Worm (Caenorhabditis elegans) whole organism, young adult: ENCODE measurements around the gene K02E2.7.
"Not testable (repeated sequence)": the region's sequence is repeated elsewhere in the genome, so short reads cannot be mapped to it uniquely, and the experiment has no call there.

ENCODE experiments used
- B0261.1 ChIP-seq: sonication (generic microtip); optimal IDR thresholded peaks from 2 replicates; lab custom pipeline; 2016; ENCODE audit warnings: mild to moderate bottlenecking, missing genetic modification characterization, moderate library complexity, missing compliant biosample characterization
- C17E4.6 ChIP-seq: fragments of 200-800 bp; sonication (Bioruptor generic); IDR thresholded peaks from 2 replicates; pipeline ENCODE4 v1.3.6; 2022; ENCODE audit warnings: missing genetic modification reagents, missing genetic modification characterization, missing compliant biosample characterization
- F49E8.2 ChIP-seq: sonication (generic microtip); optimal IDR thresholded peaks from 3 replicates; lab custom pipeline; 2017; ENCODE audit warnings: missing genetic modification characterization, mild to moderate bottlenecking, missing compliant biosample characterization, antibody characterized with exemption, moderate library complexity; ENCODE audit not compliant: insufficient read depth
- F52B5.7 ChIP-seq: sonication (generic microtip); optimal IDR thresholded peaks from 2 replicates; lab custom pipeline; 2016; ENCODE audit warnings: mild to moderate bottlenecking, missing genetic modification characterization, missing compliant biosample characterization
- Y53G8AR.9 ChIP-seq: fragments of 200-800 bp; sonication (Bioruptor generic); conservative IDR thresholded peaks from 2 replicates; pipeline ENCODE4 v1.3.6; 2022; ENCODE audit warnings: missing genetic modification reagents, missing genetic modification characterization, missing compliant biosample characterization
- Y95B8A.8 ChIP-seq: fragments of 200-800 bp; sonication (Bioruptor generic); IDR thresholded peaks from 2 replicates; pipeline ENCODE4 v1.3.6; 2022; ENCODE audit warnings: missing genetic modification reagents, missing genetic modification characterization, missing compliant biosample characterization
- aptf-2 ChIP-seq: fragments of 200-800 bp; sonication (Bioruptor generic); conservative IDR thresholded peaks from 2 replicates; pipeline ENCODE4 v1.3.6; 2022; ENCODE audit warnings: missing genetic modification reagents, missing genetic modification characterization, missing compliant biosample characterization
- athp-1 ChIP-seq: sonication (generic microtip); optimal IDR thresholded peaks from 2 replicates; lab custom pipeline; 2017; ENCODE audit warnings: mild to moderate bottlenecking, missing genetic modification characterization, missing compliant biosample characterization
- attf-5 ChIP-seq: fragments of 200-800 bp; sonication (Bioruptor generic); optimal IDR thresholded peaks from 2 replicates; lab custom pipeline; 2018; ENCODE audit warnings: mild to moderate bottlenecking, missing genetic modification characterization, missing compliant biosample characterization
- attf-6 ChIP-seq: fragments of 200-800 bp; sonication (Bioruptor generic); IDR thresholded peaks from 2 replicates; pipeline ENCODE4 v1.3.6; 2022; ENCODE audit warnings: missing genetic modification reagents, missing genetic modification characterization, missing compliant biosample characterization
- ceh-100 ChIP-seq: fragments of 200-800 bp; sonication (Bioruptor generic); IDR thresholded peaks from 2 replicates; pipeline ENCODE4 v1.3.6; 2022; ENCODE audit warnings: missing genetic modification reagents, missing genetic modification characterization, missing compliant biosample characterization
- chd-7 ChIP-seq: sonication (generic microtip); optimal IDR thresholded peaks from 2 replicates; lab custom pipeline; 2016; ENCODE audit warnings: mild to moderate bottlenecking, missing genetic modification characterization, moderate library complexity, missing compliant biosample characterization
- efl-1 ChIP-seq: fragments of 150-350 bp; optimal IDR thresholded peaks from 2 replicates; lab custom pipeline; 2014; ENCODE audit warnings: missing biosample characterization, missing genetic modification reagents, missing genetic modification characterization
- gei-17 ChIP-seq: fragments of 200-800 bp; sonication (Bioruptor generic); optimal IDR thresholded peaks from 2 replicates; lab custom pipeline; 2018; ENCODE audit warnings: mild to moderate bottlenecking, missing genetic modification characterization, missing compliant biosample characterization
- him-1 ChIP-seq: sonication (generic microtip); optimal IDR thresholded peaks from 2 replicates; lab custom pipeline; 2016; ENCODE audit warnings: missing genotype, missing genetic modification reagents, missing genetic modification characterization, missing compliant biosample characterization
- hlh-12 ChIP-seq: sonication (generic microtip); optimal IDR thresholded peaks from 2 replicates; lab custom pipeline; 2016; ENCODE audit warnings: missing genetic modification characterization, missing compliant biosample characterization
- hlh-26 ChIP-seq: fragments of 200-800 bp; sonication (Bioruptor generic); conservative IDR thresholded peaks from 2 replicates; pipeline ENCODE4 v1.3.6; 2022; ENCODE audit warnings: missing genetic modification reagents, missing genetic modification characterization, missing compliant biosample characterization
- let-526 ChIP-seq: fragments of 200-800 bp; sonication (Bioruptor generic); IDR thresholded peaks from 2 replicates; pipeline ENCODE4 v1.3.6; 2022; ENCODE audit warnings: missing genetic modification reagents, missing genetic modification characterization, missing compliant biosample characterization
- lin-35 ChIP-seq, 3 experiments: fragments of 150-350 bp in 2 of 3; sonication (generic microtip) in 1 of 3; optimal IDR thresholded peaks; 2 replicates each; lab custom pipeline; 2014 to 2018; ENCODE audit warnings: missing biosample characterization in 3 of 3, missing genetic modification characterization in 3 of 3, missing genetic modification reagents in 3 of 3
- lir-1 ChIP-seq: fragments of 200-800 bp; sonication (Bioruptor generic); conservative IDR thresholded peaks from 2 replicates; pipeline ENCODE4 v1.3.6; 2022; ENCODE audit warnings: missing genetic modification reagents, missing genetic modification characterization, missing compliant biosample characterization
- lsy-27 ChIP-seq: sonication (generic microtip); optimal IDR thresholded peaks from 2 replicates; lab custom pipeline; 2017; ENCODE audit warnings: missing genetic modification characterization, mild to moderate bottlenecking, missing compliant biosample characterization, antibody characterized with exemption, missing genotype, borderline replicate concordance; ENCODE audit not compliant: insufficient read depth
- madf-8 ChIP-seq: fragments of 200-800 bp; sonication (Bioruptor generic); conservative IDR thresholded peaks from 2 replicates; pipeline ENCODE4 v1.3.6; 2022; ENCODE audit warnings: missing genetic modification reagents, missing genetic modification characterization, missing compliant biosample characterization
- nhr-120 ChIP-seq: fragments of 200-800 bp; sonication (Bioruptor generic); IDR thresholded peaks from 2 replicates; pipeline ENCODE4 v1.3.6; 2022; ENCODE audit warnings: missing genetic modification characterization, missing compliant biosample characterization
- nhr-27 ChIP-seq: fragments of 200-800 bp; sonication (Bioruptor generic); optimal IDR thresholded peaks from 2 replicates; lab custom pipeline; 2018; ENCODE audit warnings: mild to moderate bottlenecking, missing genetic modification characterization, moderate library complexity, missing compliant biosample characterization
- nhr-80 ChIP-seq: sonication (generic microtip); optimal IDR thresholded peaks from 2 replicates; lab custom pipeline; 2016; ENCODE audit warnings: missing genetic modification characterization, missing compliant biosample characterization
- pbrm-1 ChIP-seq: fragments of 200-800 bp; sonication (Bioruptor generic); IDR thresholded peaks from 2 replicates; pipeline ENCODE4 v1.3.6; 2022; ENCODE audit warnings: missing genetic modification reagents, missing genetic modification characterization, missing compliant biosample characterization
- pha-4 ChIP-seq: fragments of 150-350 bp; sonication (generic microtip); optimal IDR thresholded peaks from 2 replicates; lab custom pipeline; 2014; ENCODE audit warnings: missing biosample characterization, missing genetic modification reagents, missing genetic modification characterization
- repo-1 ChIP-seq: sonication (generic microtip); optimal IDR thresholded peaks from 2 replicates; lab custom pipeline; 2017; ENCODE audit warnings: mild to moderate bottlenecking, missing genetic modification characterization, missing compliant biosample characterization
- snpc-1.1 ChIP-seq: sonication (generic microtip); optimal IDR thresholded peaks from 2 replicates; lab custom pipeline; 2017; ENCODE audit warnings: missing genetic modification characterization, mild to moderate bottlenecking, missing compliant biosample characterization, antibody characterized with exemption, moderate library complexity, missing genotype, missing genetic modification reagents; ENCODE audit not compliant: insufficient read depth
- somi-1 ChIP-seq: fragments of 200-800 bp; sonication (Bioruptor generic); optimal IDR thresholded peaks from 2 replicates; lab custom pipeline; 2018; ENCODE audit warnings: mild to moderate bottlenecking, missing genetic modification characterization, missing compliant biosample characterization
- xnd-1 ChIP-seq: sonication (generic microtip); optimal IDR thresholded peaks from 2 replicates; lab custom pipeline; 2016; ENCODE audit warnings: missing genotype, missing genetic modification reagents, missing genetic modification characterization, missing compliant biosample characterization
- zfh-2 ChIP-seq: fragments of 200-800 bp; sonication (Bioruptor generic); conservative IDR thresholded peaks from 2 replicates; pipeline ENCODE4 v1.3.6; 2022; ENCODE audit warnings: missing genetic modification reagents, missing genetic modification characterization, missing compliant biosample characterization
- zim-3 ChIP-seq: sonication (generic microtip); optimal IDR thresholded peaks from 2 replicates; lab custom pipeline; 2017; ENCODE audit warnings: mild to moderate bottlenecking, missing genetic modification characterization, moderate library complexity, missing compliant biosample characterization
- ztf-22 ChIP-seq: fragments of 200-800 bp; sonication (Bioruptor generic); optimal IDR thresholded peaks from 2 replicates; lab custom pipeline; 2018; ENCODE audit warnings: mild to moderate bottlenecking, missing genetic modification characterization, moderate library complexity, missing compliant biosample characterization
- ztf-26 ChIP-seq: sonication (generic microtip); optimal IDR thresholded peaks from 2 replicates; lab custom pipeline; 2017; ENCODE audit warnings: missing genetic modification characterization, missing compliant biosample characterization

Gene K02E2.7

DNA sequence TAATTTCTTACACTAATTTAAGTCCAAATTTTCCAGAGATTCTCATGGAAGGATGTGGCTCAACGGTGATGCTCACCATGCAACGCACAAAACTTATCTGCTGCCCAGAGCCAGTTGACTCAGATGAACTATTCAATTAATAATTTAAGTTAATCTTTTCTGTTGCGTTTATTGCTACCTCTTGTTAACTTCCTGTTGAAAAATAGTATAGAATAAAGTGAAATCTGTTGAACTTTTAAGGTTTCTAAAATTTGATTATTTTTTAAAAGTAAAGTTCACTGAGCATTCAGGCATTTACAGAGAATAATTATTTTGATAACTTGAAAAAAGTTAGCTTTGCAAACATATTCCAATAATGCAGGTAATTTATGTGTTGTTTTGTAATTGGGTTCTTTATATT, 10.8 kb downstream of the K02E2.7 start:
- no peak for TF ChIP-seq hlh-26
- TF ChIP-seq snpc-1.1 (tag; lab: Kevin White, UChicago) = no peak
- TF ChIP-seq Y95B8A.8 (GFP tag; lab: Robert Waterston, UW) = no peak
- TF ChIP-seq C17E4.6 (GFP tag; lab: Robert Waterston, UW) = no peak
- TF ChIP-seq Y53G8AR.9 (GFP tag; lab: Robert Waterston, UW) = no peak
- no peak for TF ChIP-seq pha-4 (tag; lab: Kevin White, UChicago)
- TF ChIP-seq B0261.1 (tag; lab: Kevin White, UChicago) = no peak
- TF ChIP-seq let-526 (GFP tag; lab: Robert Waterston, UW) = no peak
- TF ChIP-seq nhr-27 (tag; lab: Kevin White, UChicago) = no peak
- TF ChIP-seq hlh-12 (tag; lab: Kevin White, UChicago) = no peak
- TF ChIP-seq, all 124 proteins: peak for 0

DNA sequence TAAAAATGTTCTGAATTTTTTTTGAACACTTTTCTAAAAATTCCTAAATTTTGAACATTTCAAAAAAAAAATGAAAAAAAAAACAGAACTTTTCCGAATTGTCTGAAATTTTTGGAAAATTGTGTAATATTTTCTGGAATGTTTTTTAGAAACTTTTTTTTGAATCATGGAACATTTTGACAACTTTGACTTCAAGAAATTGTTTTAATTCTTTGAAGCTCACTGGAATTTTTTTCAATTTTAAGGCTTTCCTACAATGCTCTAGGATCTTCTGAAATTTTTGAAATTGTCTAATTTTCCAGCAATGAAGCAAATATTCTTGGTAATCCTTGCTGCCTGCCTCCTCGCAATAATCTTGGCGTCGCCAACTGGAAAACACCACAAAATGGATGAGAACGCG, 11.6 kb downstream of the K02E2.7 start, which contains the start of gene ins-35:
Gene ins-35 (plus strand): TSS at position 301 of the 400 bp plus-strand sequence.
- TF ChIP-seq lin-35 (GFP tag; optimal IDR thresholded peaks at IDR 0.05; lab: Kevin White, UChicago) = no peak
- no peak for TF ChIP-seq xnd-1 (tag; lab: Kevin White, UChicago)
- no peak for TF ChIP-seq him-1
- TF ChIP-seq repo-1 (tag; lab: Kevin White, UChicago) = no peak
- no peak for TF ChIP-seq ztf-22 (GFP tag; lab: Kevin White, UChicago)
- no peak for TF ChIP-seq athp-1
- TF ChIP-seq zim-3 = no peak
- TF ChIP-seq F49E8.2 (tag; lab: Kevin White, UChicago) = no peak

DNA sequence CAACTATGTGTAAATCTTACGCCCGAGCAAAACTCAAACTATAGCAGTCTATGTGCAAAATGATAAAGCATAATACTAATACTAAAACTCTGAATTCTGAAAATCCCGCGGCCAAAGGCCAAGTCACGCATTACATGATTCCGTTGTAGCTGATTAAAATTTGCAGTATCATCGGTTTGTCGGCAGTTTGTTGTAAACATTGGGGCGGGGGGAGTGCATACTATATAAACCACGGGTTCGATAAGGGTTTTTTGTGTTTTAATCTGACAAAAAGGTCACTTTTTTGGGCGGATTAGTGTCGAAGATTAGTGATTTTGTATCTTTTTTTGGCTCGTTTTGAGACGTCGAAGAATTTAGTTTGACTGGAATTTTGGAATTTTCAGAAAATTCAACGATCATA, 12.4 kb downstream of the K02E2.7 start:
- TF ChIP-seq nhr-80 (peak; percentile 1), gei-17 (GFP tag; lab: Kevin White, UChicago) (no peak), aptf-2 (GFP tag; lab: Robert Waterston, UW) (no peak), madf-8 (GFP tag; lab: Robert Waterston, UW) (no peak), zfh-2 (GFP tag; lab: Robert Waterston, UW) (no peak), pbrm-1 (GFP tag; lab: Robert Waterston, UW) (no peak), ceh-100 (GFP tag; lab: Robert Waterston, UW) (no peak)

DNA sequence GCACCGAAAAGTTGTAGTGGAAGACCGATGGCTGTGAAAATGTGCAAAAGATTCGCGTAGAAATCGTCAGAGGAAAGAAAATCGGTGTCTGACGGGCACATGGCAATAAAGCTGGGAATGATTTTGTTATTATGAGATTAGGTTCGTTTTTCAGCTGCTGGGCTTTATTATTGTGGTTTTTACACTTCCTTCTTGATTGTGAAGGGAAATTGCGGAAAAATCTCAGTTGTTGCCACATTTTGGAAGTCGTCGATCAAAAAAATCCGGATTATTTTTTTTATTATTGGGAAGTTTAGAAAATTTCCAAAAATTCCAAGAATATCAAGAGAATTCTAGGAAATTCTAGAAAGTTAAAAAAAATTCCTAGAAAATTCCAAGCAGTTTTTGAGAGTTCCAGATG, 17.7 kb downstream of the K02E2.7 start, which contains the start of gene srh-177:
Gene srh-177 (minus strand): TSS at position 101 of the 400 bp plus-strand sequence.
- TF ChIP-seq attf-6 (GFP tag; lab: Robert Waterston, UW); nhr-120; attf-5 (GFP tag; lab: Kevin White, UChicago): not testable (repeated sequence)

DNA sequence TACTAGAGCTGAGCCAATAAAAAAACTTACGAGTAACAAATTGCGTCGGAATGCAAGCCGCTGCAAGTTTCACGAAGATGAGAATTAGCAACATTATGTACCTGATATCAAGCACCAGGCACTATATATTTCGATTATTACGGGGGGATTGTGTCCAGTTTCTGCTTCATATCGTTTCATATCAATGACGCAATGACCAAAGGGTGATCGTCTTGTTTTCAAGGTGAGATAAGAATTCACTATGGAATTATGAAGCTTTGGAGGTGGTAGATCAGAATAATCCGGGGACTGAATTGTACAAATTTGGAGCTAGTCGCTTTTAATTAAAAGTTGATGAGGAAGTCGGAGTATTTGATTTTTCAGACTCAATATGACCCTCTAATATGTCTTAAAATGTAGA, 20.0 kb downstream of the K02E2.7 start, which contains the start of gene K02E2.8:
Gene K02E2.8 (minus strand): TSS at position 101 of the 400 bp plus-strand sequence.
- TF ChIP-seq somi-1 (GFP tag; lab: Kevin White, UChicago) (no peak), lsy-27 (tag; lab: Kevin White, UChicago) (no peak), lin-35 (GFP tag; optimal IDR thresholded peaks at IDR 0.05; lab: Kevin White, UChicago) (no peak), F52B5.7 (no peak), ztf-26 (no peak), lir-1 (GFP tag; lab: Robert Waterston, UW) (no peak), efl-1 (GFP tag; lab: Kevin White, UChicago) (no peak), zfh-2 (GFP tag; lab: Robert Waterston, UW) (no peak), attf-6 (GFP tag; lab: Robert Waterston, UW) (no peak), chd-7 (tag; lab: Kevin White, UChicago) (no peak)
